Fruit fly (Drosophila melanogaster) whole organism: ENCODE measurements around the gene Piezo.
A peak's percentile ranks its signal among the peaks of the same experiment; 100 is the strongest.

Experiments used
- CG8478 ChIP-seq: fragments of >200 bp; optimal IDR thresholded peaks from 2 replicates; lab custom pipeline; 2018; ENCODE audit warnings: inconsistent platforms
- Dll ChIP-seq: fragments of >200 bp; optimal IDR thresholded peaks from 2 replicates; lab custom pipeline; 2017
- EcR ChIP-seq, 2 experiments: fragments of >200 bp; optimal IDR thresholded peaks; 2 replicates each; lab custom pipeline; 2017; ENCODE audit warnings: missing biosample characterization in 2 of 2, missing genetic modification characterization in 2 of 2, missing genetic modification reagents in 2 of 2
- pan ChIP-seq: fragments of >200 bp; optimal IDR thresholded peaks from 2 replicates; lab custom pipeline; 2017
- psq ChIP-seq: fragments of >200 bp; optimal IDR thresholded peaks from 2 replicates; lab custom pipeline; 2017
- usp ChIP-seq: fragments of >200 bp; optimal IDR thresholded peaks from 2 replicates; lab custom pipeline; 2017; ENCODE audit warnings: missing biosample characterization, missing genetic modification characterization, mixed read lengths

Gene Piezo

dm6 chr2L:8145067-8145808, 17.6 kb upstream of the Piezo start, which contains the start of the genes CG42763 and CG43394:
Gene CG42763, minus strand, starts transcription at chr2L:8145107.
Gene CG43394, plus strand, starts transcription at chr2L:8145758.
- no peak for TF ChIP-seq CG8478 (lab: Kevin White, UChicago)
- TF ChIP-seq pan (lab: Kevin White, UChicago): no peak
- no peak for TF ChIP-seq psq (lab: Kevin White, UChicago)
- TF ChIP-seq usp: no peak
- TF ChIP-seq EcR (GFP tag; optimal IDR thresholded peaks at IDR 0.05; lab: Kevin White, UChicago): no peak
- no peak for TF ChIP-seq Dll (lab: Kevin White, UChicago)

- TF ChIP-seq usp (no peak), CG8478 (lab: Kevin White, UChicago) (no peak), psq (lab: Kevin White, UChicago) (no peak), EcR (GFP tag; optimal IDR thresholded peaks at IDR 0.05; lab: Kevin White, UChicago) (no peak), pan (lab: Kevin White, UChicago) (no peak), Dll (lab: Kevin White, UChicago) (no peak)
Observed at dm6 chr2L:8146994-8147661, 15.7 kb upstream of the Piezo start, which contains the start of gene CG31606. Gene CG31606, plus strand, starts transcription at chr2L:8147611.

dm6 chr2L:8148514-8149085, 14.3 kb upstream of the Piezo start:
- TF ChIP-seq EcR (GFP tag; optimal IDR thresholded peaks at IDR 0.05; lab: Kevin White, UChicago) (no peak), Dll (lab: Kevin White, UChicago) (no peak), CG8478 (lab: Kevin White, UChicago) (no peak), psq (lab: Kevin White, UChicago) (no peak), usp (no peak), pan (lab: Kevin White, UChicago) (no peak)

dm6 chr2L:8156682-8157081, 6.2 kb upstream of the Piezo start:
- TF ChIP-seq psq (lab: Kevin White, UChicago): no peak
- no peak for TF ChIP-seq Dll (lab: Kevin White, UChicago)
- TF ChIP-seq usp: no peak
- TF ChIP-seq CG8478 (lab: Kevin White, UChicago): no peak
- no peak for TF ChIP-seq pan (lab: Kevin White, UChicago)
- no peak for TF ChIP-seq EcR (GFP tag; optimal IDR thresholded peaks at IDR 0.05; lab: Kevin White, UChicago)

dm6 chr2L:8157166-8157565, 5.7 kb upstream of the Piezo start:
- TF ChIP-seq CG8478 (lab: Kevin White, UChicago) (no peak), usp (no peak), psq (lab: Kevin White, UChicago) (no peak), pan (lab: Kevin White, UChicago) (no peak), EcR (GFP tag; optimal IDR thresholded peaks at IDR 0.05; lab: Kevin White, UChicago) (no peak), Dll (lab: Kevin White, UChicago) (no peak)

dm6 chr2L:8159498-8159897, 3.4 kb upstream of the Piezo start, which contains the start of the genes PAPLA1 and Rbsn-5:
Gene PAPLA1, minus strand, starts transcription at chr2L:8159638.
Gene Rbsn-5, plus strand, starts transcription at chr2L:8159832.
- TF ChIP-seq EcR (GFP tag; optimal IDR thresholded peaks at IDR 0.05; lab: Kevin White, UChicago): no peak
- TF ChIP-seq psq (lab: Kevin White, UChicago): no peak
- no peak for TF ChIP-seq pan (lab: Kevin White, UChicago)
- TF ChIP-seq Dll (lab: Kevin White, UChicago): no peak
- no peak for TF ChIP-seq usp
- TF ChIP-seq CG8478 (lab: Kevin White, UChicago): no peak

dm6 chr2L:8161994-8162306, 923 bp upstream of the Piezo start:
- no peak for TF ChIP-seq Dll (lab: Kevin White, UChicago)
- no peak for TF ChIP-seq psq (lab: Kevin White, UChicago)
- no peak for TF ChIP-seq usp
- no peak for TF ChIP-seq pan (lab: Kevin White, UChicago)
- TF ChIP-seq CG8478 (lab: Kevin White, UChicago): no peak
- TF ChIP-seq EcR (GFP tag; optimal IDR thresholded peaks at IDR 0.05; lab: Kevin White, UChicago): peak; percentile 82 to 94

- no peak for TF ChIP-seq pan (lab: Kevin White, UChicago)
- peak in 1 of 2 experiments; percentile 52 for TF ChIP-seq EcR (GFP tag; optimal IDR thresholded peaks at IDR 0.05; lab: Kevin White, UChicago)
Observed at dm6 chr2L:8162307-8163024, 407 bp upstream of the Piezo start, which contains the start of gene Acbp1. Gene Acbp1, minus strand, starts transcription at chr2L:8162452.

- TF ChIP-seq EcR (GFP tag; optimal IDR thresholded peaks at IDR 0.05; lab: Kevin White, UChicago): no peak
- no peak for TF ChIP-seq Dll (lab: Kevin White, UChicago)
- TF ChIP-seq pan (lab: Kevin White, UChicago): no peak
- TF ChIP-seq psq (lab: Kevin White, UChicago): no peak
- TF ChIP-seq CG8478 (lab: Kevin White, UChicago): no peak
- TF ChIP-seq usp: no peak
Observed at dm6 chr2L:8163588-8164166, 804 bp downstream of the Piezo start.

- TF ChIP-seq psq (lab: Kevin White, UChicago) (no peak), EcR (GFP tag; optimal IDR thresholded peaks at IDR 0.05; lab: Kevin White, UChicago) (no peak), Dll (lab: Kevin White, UChicago) (no peak), pan (lab: Kevin White, UChicago) (no peak), CG8478 (lab: Kevin White, UChicago) (no peak), usp (no peak)
Observed at dm6 chr2L:8164219-8164618, 1.3 kb downstream of the Piezo start.
